Worm (Caenorhabditis elegans): Measurements from ENCODE around the gene col-73.

- no peak for TF ChIP-seq hnd-1 (tag; optimal IDR thresholded peaks at IDR 0.05)
- no peak for TF ChIP-seq ama-1 (optimal IDR thresholded peaks at IDR 0.05)
- no peak for TF ChIP-seq aly-1 (tag; optimal IDR thresholded peaks at IDR 0.05)
- TF ChIP-seq flt-1 (GFP tag; IDR thresholded peaks at IDR 0.05), result no peak
- no peak for TF ChIP-seq pes-1 (GFP tag; IDR thresholded peaks at IDR 0.05)
These were observed 9.6 kb upstream of the col-73 start for ce11 chrII:4882498-4882897.
